Fruit fly (Drosophila melanogaster) whole organism, embryonic: ENCODE results near the gene Strip.

Experiments
- Abd-B ChIP-seq: fragments of 200-800 bp; sonication (Bioruptor generic); optimal IDR thresholded peaks from 2 replicates; lab custom pipeline; 2018; ENCODE audit warnings: missing biosample characterization, mild to moderate bottlenecking, missing genetic modification characterization, moderate library complexity
- Atf6 ChIP-seq: fragments of 200-800 bp; sonication (Bioruptor generic); IDR thresholded peaks from 2 replicates; pipeline ENCODE4 v1.3.6; 2022; ENCODE audit warnings: missing biosample characterization, missing genetic modification characterization
- B-H1 ChIP-seq: fragments of 200-800 bp; sonication (Bioruptor generic); IDR thresholded peaks from 3 replicates; pipeline ENCODE4 v1.3.6; 2022; ENCODE audit warnings: missing biosample characterization, missing genetic modification characterization
- CG10543 ChIP-seq: fragments of 200-800 bp; sonication (Bioruptor generic); optimal IDR thresholded peaks from 3 replicates; lab custom pipeline; 2017; ENCODE audit warnings: missing biosample characterization, mild to moderate bottlenecking, missing genetic modification characterization, moderate library complexity
- CG1233 ChIP-seq: fragments of 200-800 bp; sonication (Bioruptor generic); optimal IDR thresholded peaks from 4 replicates; lab custom pipeline; 2018; ENCODE audit warnings: missing biosample characterization, mild to moderate bottlenecking, missing genetic modification characterization
- CG13123 ChIP-seq: fragments of 200-800 bp; sonication (Bioruptor generic); optimal IDR thresholded peaks from 2 replicates; lab custom pipeline; 2016; ENCODE audit warnings: missing biosample characterization, missing genetic modification characterization
- CG13287 ChIP-seq: fragments of 200-800 bp; sonication (Bioruptor generic); IDR thresholded peaks from 2 replicates; pipeline ENCODE4 v1.3.6; 2022; ENCODE audit warnings: missing biosample characterization, missing genetic modification characterization; ENCODE audit not compliant: partially characterized antibody
- CG13296 ChIP-seq: fragments of 200-800 bp; sonication (Bioruptor generic); optimal IDR thresholded peaks from 3 replicates; lab custom pipeline; 2018; ENCODE audit warnings: missing biosample characterization, mild to moderate bottlenecking, missing genetic modification characterization
- CG14965 ChIP-seq: fragments of 200-800 bp; sonication (Bioruptor generic); optimal IDR thresholded peaks from 2 replicates; lab custom pipeline; 2016; ENCODE audit warnings: missing biosample characterization, missing genetic modification characterization, borderline replicate concordance
- CG15011 ChIP-seq: fragments of 200-800 bp; sonication (Bioruptor generic); optimal IDR thresholded peaks from 3 replicates; lab custom pipeline; 2018; ENCODE audit warnings: missing biosample characterization, mild to moderate bottlenecking, missing genetic modification characterization
- CG15696 ChIP-seq: fragments of 200-800 bp; sonication (Bioruptor generic); optimal IDR thresholded peaks from 2 replicates; lab custom pipeline; 2019; ENCODE audit warnings: missing biosample characterization, mild to moderate bottlenecking, missing genetic modification characterization, moderate library complexity
- CG17359 ChIP-seq: fragments of 200-800 bp; sonication (Bioruptor generic); optimal IDR thresholded peaks from 3 replicates; lab custom pipeline; 2018; ENCODE audit warnings: missing biosample characterization, mild to moderate bottlenecking, missing genetic modification characterization, moderate library complexity
- CG17568 ChIP-seq: fragments of 200-800 bp; sonication (Bioruptor generic); optimal IDR thresholded peaks from 2 replicates; lab custom pipeline; 2018; ENCODE audit warnings: missing biosample characterization, mild to moderate bottlenecking, missing genetic modification characterization, moderate library complexity
- CG18262 ChIP-seq: fragments of 200-800 bp; optimal IDR thresholded peaks from 3 replicates; lab custom pipeline; 2019; ENCODE audit warnings: missing biosample characterization, mild to moderate bottlenecking, missing genetic modification characterization, moderate library complexity
- CG31441 ChIP-seq: fragments of 200-800 bp; sonication (Bioruptor generic); IDR thresholded peaks from 2 replicates; pipeline ENCODE4 v1.3.6; 2022; ENCODE audit warnings: missing biosample characterization, missing genetic modification characterization
- CG32532 ChIP-seq: fragments of 200-800 bp; sonication (Bioruptor generic); IDR thresholded peaks from 2 replicates; pipeline ENCODE4 v1.3.6; 2022; ENCODE audit warnings: missing biosample characterization, missing genetic modification characterization
- CG34376 ChIP-seq: fragments of 200-800 bp; sonication (Bioruptor generic); optimal IDR thresholded peaks from 2 replicates; lab custom pipeline; 2018; ENCODE audit warnings: missing biosample characterization, mild to moderate bottlenecking, missing genetic modification characterization
- CG3726 ChIP-seq: fragments of 200-800 bp; sonication (Bioruptor generic); IDR thresholded peaks from 3 replicates; pipeline ENCODE4, ENCODE4 v1.3.6; 2022; ENCODE audit warnings: missing biosample characterization, missing genetic modification characterization
- CG3847 ChIP-seq: fragments of 200-800 bp; sonication (Bioruptor generic); IDR thresholded peaks from 2 replicates; pipeline ENCODE4 v1.3.6; 2022; ENCODE audit warnings: missing biosample characterization, missing genetic modification characterization
- CG4617 ChIP-seq: fragments of 200-800 bp; sonication (Bioruptor generic); optimal IDR thresholded peaks from 3 replicates; lab custom pipeline; 2016; ENCODE audit warnings: missing biosample characterization, missing genetic modification characterization, borderline replicate concordance
- CG7963 ChIP-seq: fragments of 200-800 bp; sonication (Bioruptor generic); IDR thresholded peaks from 3 replicates; pipeline ENCODE4 v1.3.6; 2022; ENCODE audit warnings: missing biosample characterization, missing genetic modification characterization; ENCODE audit not compliant: partially characterized antibody
- CG9817 ChIP-seq: fragments of 200-800 bp; sonication (Bioruptor generic); optimal IDR thresholded peaks from 2 replicates; lab custom pipeline; 2018; ENCODE audit warnings: missing biosample characterization, mild to moderate bottlenecking, missing genetic modification characterization, moderate library complexity
- Deaf1 ChIP-seq: fragments of 200-800 bp; optimal IDR thresholded peaks from 3 replicates; lab custom pipeline; 2019; ENCODE audit warnings: missing biosample characterization, mild to moderate bottlenecking, missing genetic modification characterization, moderate library complexity
- Eip74EF ChIP-seq, 2 experiments: fragments of 200-800 bp in 1 of 2; fragments of >200 bp in 1 of 2; sonication (Bioruptor generic) in 1 of 2; optimal IDR thresholded peaks; 2 replicates each; lab custom pipeline; 2017 to 2019; ENCODE audit warnings: missing biosample characterization in 2 of 2, missing genetic modification characterization in 2 of 2, mild to moderate bottlenecking in 1 of 2, moderate library complexity in 1 of 2
- HLHmδ ChIP-seq: fragments of 200-800 bp; sonication (Bioruptor generic); optimal IDR thresholded peaks from 2 replicates; lab custom pipeline; 2018; ENCODE audit warnings: missing biosample characterization, mild to moderate bottlenecking, missing genetic modification characterization, moderate library complexity
- Hr78 ChIP-seq, 2 experiments: fragments of 200-800 bp in 1 of 2; fragments of >200 bp in 1 of 2; sonication (Bioruptor generic) in 1 of 2; optimal IDR thresholded peaks; 2 replicates each; lab custom pipeline; 2017 to 2019; ENCODE audit warnings: missing biosample characterization in 2 of 2, missing genetic modification characterization in 2 of 2, mild to moderate bottlenecking in 1 of 2, moderate library complexity in 1 of 2
- Max ChIP-seq: fragments of 200-800 bp; sonication (Bioruptor generic); optimal IDR thresholded peaks from 2 replicates; lab custom pipeline; 2016; ENCODE audit warnings: missing biosample characterization, mild to moderate bottlenecking, missing genetic modification characterization
- Med ChIP-seq: fragments of 200-800 bp; sonication (Bioruptor generic); peaks from one replicate; lab custom pipeline; 2016; ENCODE audit warnings: missing biosample characterization, missing genetic modification characterization, mild to moderate bottlenecking, inconsistent platforms, moderate library complexity
- Mes4 ChIP-seq: fragments of 200-800 bp; sonication (Bioruptor generic); optimal IDR thresholded peaks from 2 replicates; lab custom pipeline; 2016; ENCODE audit warnings: missing biosample characterization, missing genetic modification characterization
- Optix ChIP-seq: fragments of 200-800 bp; sonication (Bioruptor generic); IDR thresholded peaks from 3 replicates; pipeline ENCODE4 v1.3.6; 2022; ENCODE audit warnings: missing biosample characterization, missing genetic modification characterization
- Pdp1 ChIP-seq, 2 experiments: fragments of 200-800 bp; sonication (Bioruptor generic); optimal IDR thresholded peaks; 3 replicates each; lab custom pipeline; 2016; ENCODE audit warnings: missing biosample characterization in 2 of 2, missing genetic modification characterization in 2 of 2, mild to moderate bottlenecking in 1 of 2, moderate library complexity in 1 of 2
- Taf1 ChIP-seq: fragments of 200-800 bp; sonication (Bioruptor generic); IDR thresholded peaks from 2 replicates; pipeline ENCODE4 v1.3.6; 2022; ENCODE audit warnings: missing biosample characterization, missing genetic modification characterization
- bowl ChIP-seq: fragments of 200-800 bp; sonication (Bioruptor generic); IDR thresholded peaks from 2 replicates; pipeline ENCODE4 v1.3.6; 2022; ENCODE audit warnings: missing biosample characterization, missing genetic modification characterization
- dysf ChIP-seq: fragments of 200-800 bp; sonication (Bioruptor generic); IDR thresholded peaks from 3 replicates; pipeline ENCODE4 v1.3.6; 2022; ENCODE audit warnings: missing biosample characterization, missing genetic modification characterization
- gce ChIP-seq: fragments of 200-800 bp; sonication (Bioruptor generic); IDR thresholded peaks from 3 replicates; pipeline ENCODE4 v1.3.6; 2022; ENCODE audit warnings: missing biosample characterization, missing genetic modification characterization
- gcm ChIP-seq: fragments of 200-800 bp; sonication (Bioruptor generic); optimal IDR thresholded peaks from 2 replicates; lab custom pipeline; 2019; ENCODE audit warnings: missing biosample characterization, mild to moderate bottlenecking, missing genetic modification characterization, moderate library complexity
- hth ChIP-seq: fragments of >200 bp; optimal IDR thresholded peaks from 2 replicates; lab custom pipeline; 2017; ENCODE audit warnings: inconsistent platforms
- jigr1 ChIP-seq: fragments of 200-800 bp; sonication (Bioruptor generic); IDR thresholded peaks from 3 replicates; pipeline ENCODE4 v1.3.6; 2022; ENCODE audit warnings: missing biosample characterization, missing genetic modification characterization
- kah ChIP-seq: fragments of 200-800 bp; sonication (Bioruptor generic); optimal IDR thresholded peaks from 2 replicates; lab custom pipeline; 2018; ENCODE audit warnings: missing biosample characterization, mild to moderate bottlenecking, missing genetic modification characterization
- lilli ChIP-seq: fragments of 200-800 bp; sonication (Bioruptor generic); optimal IDR thresholded peaks from 3 replicates; lab custom pipeline; 2016; ENCODE audit warnings: missing biosample characterization, missing genetic modification characterization
- lola ChIP-seq, 3 experiments: fragments of >200 bp in 2 of 3; fragments of 200-800 bp in 1 of 3; sonication (Bioruptor generic) in 1 of 3; optimal IDR thresholded peaks; 2 replicates each; lab custom pipeline; 2017 to 2019; ENCODE audit warnings: missing biosample characterization in 3 of 3, missing genetic modification characterization in 3 of 3, mild to moderate bottlenecking in 1 of 3, moderate library complexity in 1 of 3
- peb ChIP-seq: fragments of 200-800 bp; sonication (Bioruptor generic); IDR thresholded peaks from 2 replicates; pipeline ENCODE4 v1.3.6; 2022; ENCODE audit warnings: missing biosample characterization, missing genetic modification characterization
- pho ChIP-seq: fragments of 200-800 bp; sonication (Bioruptor generic); optimal IDR thresholded peaks from 2 replicates; lab custom pipeline; 2016; ENCODE audit warnings: missing biosample characterization, missing genetic modification characterization
- schlank ChIP-seq: fragments of 200-800 bp; sonication (Bioruptor generic); optimal IDR thresholded peaks from 2 replicates; lab custom pipeline; 2018; ENCODE audit warnings: missing biosample characterization, mild to moderate bottlenecking, missing genetic modification characterization
- shn ChIP-seq: fragments of 200-800 bp; sonication (Bioruptor generic); optimal IDR thresholded peaks from 3 replicates; lab custom pipeline; 2016; ENCODE audit warnings: missing biosample characterization, missing genetic modification characterization
- twi ChIP-seq: fragments of 200-800 bp; optimal IDR thresholded peaks from 2 replicates; lab custom pipeline; 2019; ENCODE audit warnings: missing biosample characterization, mild to moderate bottlenecking, missing genetic modification characterization, moderate library complexity
- usp ChIP-seq: fragments of >200 bp; optimal IDR thresholded peaks from 2 replicates; lab custom pipeline; 2017; ENCODE audit warnings: missing biosample characterization, missing genetic modification characterization
- wdn ChIP-seq: fragments of 200-800 bp; sonication (Bioruptor generic); IDR thresholded peaks from 2 replicates; pipeline ENCODE4 v1.3.6; 2022; ENCODE audit warnings: missing biosample characterization, missing genetic modification characterization
- yki ChIP-seq: fragments of >200 bp; optimal IDR thresholded peaks from 3 replicates; lab custom pipeline; 2018
- zfh2 ChIP-seq: fragments of 200-800 bp; sonication (Bioruptor generic); optimal IDR thresholded peaks from 2 replicates; lab custom pipeline; 2016; ENCODE audit warnings: missing biosample characterization, missing genetic modification characterization

Gene Strip

DNA sequence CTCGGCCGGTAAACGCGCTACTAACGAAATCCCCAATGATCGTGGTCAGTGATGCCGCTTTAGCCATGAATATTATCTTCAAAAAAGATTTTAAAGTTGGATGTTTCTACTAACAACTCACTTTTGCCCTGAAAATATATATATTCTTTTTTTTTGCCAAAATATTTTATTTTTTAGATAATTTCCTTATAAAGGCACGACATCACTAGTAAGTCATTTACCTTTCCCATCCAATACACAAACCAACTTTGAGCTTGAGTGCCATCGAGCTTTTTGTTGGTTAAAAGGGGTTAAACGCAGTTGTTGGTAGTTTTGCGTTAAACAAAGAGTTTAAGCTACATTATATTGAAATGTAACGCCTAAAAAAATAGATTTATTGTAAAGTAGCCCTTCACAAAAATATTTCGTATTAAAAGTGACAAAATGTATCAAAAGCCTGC lies 25.6 kb downstream of the Strip start, which contains the start of gene CG14968 (continued):
- TF ChIP-seq CG7963 (GFP tag; lab: Robert Waterston, UW): no peak
- TF ChIP-seq pho: peak; percentile 78
- peak; percentile 87 for TF ChIP-seq CG3726 (GFP tag; lab: Robert Waterston, UW)
- no peak for TF ChIP-seq HLHmδ (GFP tag; lab: Kevin White, UChicago)
- peak; percentile 75 for TF ChIP-seq zfh2 (GFP tag; lab: Kevin White, UChicago)
- peak; percentile 78 for TF ChIP-seq twi (tag; lab: Kevin White, UChicago)
- TF ChIP-seq yki: no peak
- TF ChIP-seq CG13287: no peak
- TF ChIP-seq schlank (tag; lab: Kevin White, UChicago): peak; percentile 70
- peak; percentile 67 for TF ChIP-seq CG4617 (GFP tag; lab: Kevin White, UChicago)
- peak; percentile 92 for TF ChIP-seq gce (GFP tag; lab: Robert Waterston, UW)
- peak; percentile 62 for TF ChIP-seq CG34376 (GFP tag; lab: Kevin White, UChicago)
- peak; percentile 91 for TF ChIP-seq peb (GFP tag; lab: Robert Waterston, UW)
- peak; percentile 93 for TF ChIP-seq CG13296
- no peak for TF ChIP-seq CG14965 (GFP tag; lab: Kevin White, UChicago)
- TF ChIP-seq lola (GFP tag; optimal IDR thresholded peaks at IDR 0.05; lab: Kevin White, UChicago): peak in 1 of 3 experiments; percentile 86
- peak; percentile 93 for TF ChIP-seq CG31441 (GFP tag; lab: Robert Waterston, UW)
- TF ChIP-seq CG1233: peak; percentile 92
- TF ChIP-seq B-H1 (GFP tag; lab: Robert Waterston, UW): peak; percentile 90
- peak in 1 of 2 experiments; percentile 85 for TF ChIP-seq Eip74EF (GFP tag; optimal IDR thresholded peaks at IDR 0.05; lab: Kevin White, UChicago)
- TF ChIP-seq Taf1 (GFP tag; lab: Robert Waterston, UW): peak; percentile 91
- TF ChIP-seq CG15696 (tag; lab: Kevin White, UChicago): peak; percentile 71
- peak; percentile 95 for TF ChIP-seq bowl (GFP tag; lab: Robert Waterston, UW)
- TF ChIP-seq usp (GFP tag; lab: Kevin White, UChicago): no peak
- peak in 1 of 2 experiments; percentile 78 for TF ChIP-seq Hr78 (GFP tag; optimal IDR thresholded peaks at IDR 0.05; lab: Kevin White, UChicago)
- TF ChIP-seq wdn: peak; percentile 92
- peak; percentile 97 for TF ChIP-seq dysf
- TF ChIP-seq gcm (GFP tag; lab: Kevin White, UChicago): peak; percentile 79
- TF ChIP-seq CG3847 (GFP tag; lab: Robert Waterston, UW): peak; percentile 98
- peak; percentile 88 for TF ChIP-seq CG15011 (GFP tag; lab: Kevin White, UChicago)
- TF ChIP-seq CG10543: peak; percentile 75
- TF ChIP-seq Max (GFP tag; lab: Kevin White, UChicago): peak; percentile 92
- peak; percentile 96 for TF ChIP-seq Med (GFP tag; lab: Kevin White, UChicago)
- peak; percentile 97 for TF ChIP-seq Atf6 (GFP tag; lab: Robert Waterston, UW)
- peak; percentile 98 for TF ChIP-seq CG17359
- TF ChIP-seq Pdp1 (GFP tag; optimal IDR thresholded peaks at IDR 0.05; lab: Kevin White, UChicago): peak; percentile 66 to 74
- TF ChIP-seq Deaf1: peak; percentile 74
- TF ChIP-seq CG18262 (tag; lab: Kevin White, UChicago): peak; percentile 92
- TF ChIP-seq CG32532 (GFP tag; lab: Robert Waterston, UW): peak; percentile 98
- peak; percentile 48 for TF ChIP-seq shn (GFP tag; lab: Kevin White, UChicago)
- TF ChIP-seq CG13123: peak; percentile 85
- peak; percentile 91 for TF ChIP-seq lilli (GFP tag; lab: Kevin White, UChicago)
- TF ChIP-seq Mes4 (GFP tag; lab: Kevin White, UChicago): no peak
- TF ChIP-seq hth (lab: Kevin White, UChicago): no peak
- TF ChIP-seq Abd-B: peak; percentile 87
- peak; percentile 86 for TF ChIP-seq CG9817 (tag; lab: Kevin White, UChicago)
- peak; percentile 85 for TF ChIP-seq Optix (GFP tag; lab: Robert Waterston, UW)
- TF ChIP-seq jigr1 (GFP tag; lab: Robert Waterston, UW): peak; percentile 85
- peak; percentile 90 for TF ChIP-seq CG17568 (GFP tag; lab: Kevin White, UChicago)
- TF ChIP-seq kah (GFP tag; lab: Kevin White, UChicago): peak; percentile 83
